Worm (Caenorhabditis elegans): ENCODE measurements around the gene rfc-3.

rfc-3 gene

ce11 chrIV:13067200-13067599 lies 28.4 kb upstream of the rfc-3 start, which contains the start of gene col-131:
TSS of gene col-131 (minus strand) at chrIV:13067300.
- TF ChIP-seq ceh-14 (tag; optimal IDR thresholded peaks at IDR 0.05) = no peak
- TF ChIP-seq hlh-30 (tag; optimal IDR thresholded peaks at IDR 0.05; ENCODE audit: insufficient read depth) = no peak
- no peak for TF ChIP-seq T23F11.4 (GFP tag; optimal IDR thresholded peaks at IDR 0.05)
- no peak for TF ChIP-seq nfya-1 (tag; optimal IDR thresholded peaks at IDR 0.05)
- TF ChIP-seq tbx-2 (tag; optimal IDR thresholded peaks at IDR 0.05) = no peak
- TF ChIP-seq K02D7.2 (tag; optimal IDR thresholded peaks at IDR 0.05) = no peak
- no peak for TF ChIP-seq ceh-31 (tag; optimal IDR thresholded peaks at IDR 0.05)
- TF ChIP-seq nhr-232 (tag; optimal IDR thresholded peaks at IDR 0.05) = no peak
- no peak for TF ChIP-seq sox-2 (GFP tag; IDR thresholded peaks at IDR 0.05)
- TF ChIP-seq ceh-45 (GFP tag; IDR thresholded peaks at IDR 0.05) = no peak
- no peak for TF ChIP-seq ceh-6 (GFP tag; optimal IDR thresholded peaks at IDR 0.05)
- no peak for TF ChIP-seq ahr-1 (tag; optimal IDR thresholded peaks at IDR 0.05)
- TF ChIP-seq dve-1 (tag; optimal IDR thresholded peaks at IDR 0.05) = no peak
- no peak for TF ChIP-seq F13H6.1 (tag; optimal IDR thresholded peaks at IDR 0.05)
- TF ChIP-seq elt-4 (tag; optimal IDR thresholded peaks at IDR 0.05) = no peak

- TF ChIP-seq hlh-13 (GFP tag; optimal IDR thresholded peaks at IDR 0.05) = no peak
- no peak for TF ChIP-seq lim-6 (tag; optimal IDR thresholded peaks at IDR 0.05)
- TF ChIP-seq pag-3 (tag; optimal IDR thresholded peaks at IDR 0.05; ENCODE audit: borderline replicate concordance) = no peak
- no peak for TF ChIP-seq mec-3 (tag; optimal IDR thresholded peaks at IDR 0.05; ENCODE audit: borderline replicate concordance)
- no peak for TF ChIP-seq lin-11 (tag; optimal IDR thresholded peaks at IDR 0.05)
- TF ChIP-seq pqm-1 (tag; optimal IDR thresholded peaks at IDR 0.05) = no peak
- no peak for TF ChIP-seq pha-4 (tag; optimal IDR thresholded peaks at IDR 0.05)
- TF ChIP-seq ceh-14 (tag; optimal IDR thresholded peaks at IDR 0.05) = no peak
- TF ChIP-seq ceh-34 (tag; optimal IDR thresholded peaks at IDR 0.05) = no peak
- no peak for TF ChIP-seq nfya-1 (tag; optimal IDR thresholded peaks at IDR 0.05)
- TF ChIP-seq ceh-19 (GFP tag; optimal IDR thresholded peaks at IDR 0.05) = no peak
- no peak for TF ChIP-seq syd-9 (tag; optimal IDR thresholded peaks at IDR 0.05)
- no peak for TF ChIP-seq ceh-18 (tag; optimal IDR thresholded peaks at IDR 0.05)
- TF ChIP-seq sox-4 (tag; optimal IDR thresholded peaks at IDR 0.05) = no peak
- TF ChIP-seq pat-9 (tag; optimal IDR thresholded peaks at IDR 0.05) = no peak
- TF ChIP-seq unc-3 (GFP tag; conservative IDR thresholded peaks at IDR 0.05) = no peak
- TF ChIP-seq unc-3 (tag; optimal IDR thresholded peaks at IDR 0.05) = no peak
- TF ChIP-seq madf-2 (tag; optimal IDR thresholded peaks at IDR 0.05) = no peak
- TF ChIP-seq dve-1 (tag; optimal IDR thresholded peaks at IDR 0.05) = no peak
Observed at ce11 chrIV:13068451-13068850, 27.1 kb upstream of the rfc-3 start, which contains the start of gene scl-6. TSS of gene scl-6 (plus strand) at chrIV:13068751.

ce11 chrIV:13070142-13070541 lies 25.4 kb upstream of the rfc-3 start, which contains the start of gene scl-7:
TSS of gene scl-7 (plus strand) at chrIV:13070442.
- no peak for TF ChIP-seq K09A11.1 (tag; optimal IDR thresholded peaks at IDR 0.05; ENCODE audit: insufficient read depth)
- no peak for TF ChIP-seq K02D7.2 (tag; optimal IDR thresholded peaks at IDR 0.05)

ce11 chrIV:13071445-13071844 lies 24.1 kb upstream of the rfc-3 start, which contains the start of gene scl-8:
TSS of gene scl-8 (plus strand) at chrIV:13071745.
- TF ChIP-seq pros-1 (tag; optimal IDR thresholded peaks at IDR 0.05) = no peak
- no peak for TF ChIP-seq pha-2 (tag; optimal IDR thresholded peaks at IDR 0.05)
- TF ChIP-seq pqm-1 (tag; optimal IDR thresholded peaks at IDR 0.05) = no peak
- no peak for TF ChIP-seq lin-11 (tag; optimal IDR thresholded peaks at IDR 0.05)
- TF ChIP-seq fax-1 (tag; optimal IDR thresholded peaks at IDR 0.05) = no peak
- no peak for TF ChIP-seq nhr-232 (tag; optimal IDR thresholded peaks at IDR 0.05)
- TF ChIP-seq hlh-15 (tag; optimal IDR thresholded peaks at IDR 0.05) = no peak
- TF ChIP-seq unc-55 (GFP tag; optimal IDR thresholded peaks at IDR 0.05) = no peak
